Worm (Caenorhabditis elegans): ENCODE data around the gene C45B11.5.

The C45B11.5 gene

DNA sequence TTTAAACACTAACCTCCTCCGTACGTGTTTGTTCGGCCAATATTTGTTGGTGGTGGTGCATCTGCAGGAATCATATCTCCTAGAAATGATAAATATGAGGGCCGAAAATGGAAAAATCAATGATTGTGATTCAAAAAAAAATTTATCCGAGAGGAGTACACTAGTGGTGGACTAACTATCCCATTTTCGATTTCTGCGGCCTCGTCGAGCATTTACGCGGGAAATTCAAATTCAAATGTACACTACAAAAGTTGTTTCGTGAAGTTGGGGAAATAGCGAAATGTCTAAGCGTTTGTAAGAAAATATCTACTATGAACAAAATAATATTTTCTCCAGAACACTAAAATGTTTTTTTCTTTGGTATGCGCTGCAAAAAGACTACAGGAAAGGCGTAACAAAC lies 12.3 kb upstream of the C45B11.5 start:
- TF ChIP-seq unc-62 (GFP tag; optimal IDR thresholded peaks at IDR 0.05) (no peak), ztf-11 (tag; optimal IDR thresholded peaks at IDR 0.05) (no peak), nhr-28 (tag; optimal IDR thresholded peaks at IDR 0.05) (no peak), elt-1 (tag; optimal IDR thresholded peaks at IDR 0.05; ENCODE audit: borderline replicate concordance, insufficient read depth) (no peak), ceh-39 (tag; optimal IDR thresholded peaks at IDR 0.05) (no peak), sem-2 (GFP tag; optimal IDR thresholded peaks at IDR 0.05) (no peak), nhr-76 (tag; optimal IDR thresholded peaks at IDR 0.05) (no peak), flh-1 (GFP tag; optimal IDR thresholded peaks at IDR 0.05) (no peak), ceh-83 (GFP tag; optimal IDR thresholded peaks at IDR 0.05) (no peak), mls-2 (tag; optimal IDR thresholded peaks at IDR 0.05) (no peak), zip-8 (tag; optimal IDR thresholded peaks at IDR 0.05) (no peak), tbx-8 (GFP tag; optimal IDR thresholded peaks at IDR 0.05) (no peak), lin-32 (GFP tag; optimal IDR thresholded peaks at IDR 0.05) (peak; percentile 4), elt-3 (tag; optimal IDR thresholded peaks at IDR 0.05) (no peak), mep-1 (tag; optimal IDR thresholded peaks at IDR 0.05) (no peak), snpc-4 (tag; optimal IDR thresholded peaks at IDR 0.05) (no peak), nhr-2 (tag; optimal IDR thresholded peaks at IDR 0.05) (no peak), sptf-1 (tag; optimal IDR thresholded peaks at IDR 0.05) (peak; percentile 66), pha-4 (tag; optimal IDR thresholded peaks at IDR 0.05) (no peak), mab-5 (tag; optimal IDR thresholded peaks at IDR 0.05) (no peak), ces-1 (GFP tag; optimal IDR thresholded peaks at IDR 0.05) (peak; percentile 25), ceh-43 (GFP tag; optimal IDR thresholded peaks at IDR 0.05) (no peak), bed-3 (GFP tag; optimal IDR thresholded peaks at IDR 0.05) (no peak), nhr-237 (tag; optimal IDR thresholded peaks at IDR 0.05) (peak; percentile 49), lin-13 (tag; optimal IDR thresholded peaks at IDR 0.05) (no peak), unc-39 (tag; optimal IDR thresholded peaks at IDR 0.05) (no peak), ham-2 (GFP tag; optimal IDR thresholded peaks at IDR 0.05) (no peak), lsy-2 (tag; optimal IDR thresholded peaks at IDR 0.05) (peak; percentile 16), unc-120 (tag; optimal IDR thresholded peaks at IDR 0.05; ENCODE audit: poor library complexity, severe bottlenecking) (no peak), cnd-1 (tag; optimal IDR thresholded peaks at IDR 0.05) (peak; percentile 32), blmp-1 (tag; optimal IDR thresholded peaks at IDR 0.05) (no peak), hlh-1 (tag; optimal IDR thresholded peaks at IDR 0.05) (peak; percentile 3), drap-1 (GFP tag; optimal IDR thresholded peaks at IDR 0.05) (no peak), nhr-12 (tag; optimal IDR thresholded peaks at IDR 0.05) (no peak), M03D4.4 (tag; optimal IDR thresholded peaks at IDR 0.05) (no peak)

DNA sequence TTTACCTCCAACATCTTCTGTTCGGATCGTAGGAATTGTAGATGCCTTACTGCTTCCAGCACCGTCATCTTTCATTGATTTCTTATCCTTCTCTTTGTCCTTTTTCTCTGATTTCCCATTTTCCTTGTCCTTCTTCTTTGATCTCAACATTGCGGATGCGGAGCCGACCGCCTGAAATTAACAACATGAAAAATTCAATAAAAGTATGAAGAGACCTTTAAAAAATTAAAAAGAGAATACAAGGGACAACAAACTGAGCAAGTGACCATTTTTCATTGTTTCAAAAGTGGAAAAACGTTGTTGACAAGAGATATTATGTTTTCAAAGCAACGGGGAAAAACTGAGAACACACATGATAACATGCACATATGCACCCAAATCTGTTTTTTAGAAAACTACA lies 10.9 kb upstream of the C45B11.5 start:
- TF ChIP-seq unc-39 (tag; optimal IDR thresholded peaks at IDR 0.05) (no peak), drap-1 (GFP tag; optimal IDR thresholded peaks at IDR 0.05) (no peak), mls-2 (tag; optimal IDR thresholded peaks at IDR 0.05) (no peak), mep-1 (tag; optimal IDR thresholded peaks at IDR 0.05) (no peak), nhr-28 (tag; optimal IDR thresholded peaks at IDR 0.05) (no peak), tbx-8 (GFP tag; optimal IDR thresholded peaks at IDR 0.05) (no peak), blmp-1 (tag; optimal IDR thresholded peaks at IDR 0.05) (no peak), ces-1 (GFP tag; optimal IDR thresholded peaks at IDR 0.05) (no peak), ceh-83 (GFP tag; optimal IDR thresholded peaks at IDR 0.05) (no peak), ztf-11 (tag; optimal IDR thresholded peaks at IDR 0.05) (no peak), lin-13 (tag; optimal IDR thresholded peaks at IDR 0.05) (no peak), cnd-1 (tag; optimal IDR thresholded peaks at IDR 0.05) (no peak), nhr-237 (tag; optimal IDR thresholded peaks at IDR 0.05) (no peak), nhr-76 (tag; optimal IDR thresholded peaks at IDR 0.05) (no peak), unc-62 (GFP tag; optimal IDR thresholded peaks at IDR 0.05) (no peak), lin-32 (GFP tag; optimal IDR thresholded peaks at IDR 0.05) (no peak), nhr-12 (tag; optimal IDR thresholded peaks at IDR 0.05) (no peak), flh-1 (GFP tag; optimal IDR thresholded peaks at IDR 0.05) (no peak)

DNA sequence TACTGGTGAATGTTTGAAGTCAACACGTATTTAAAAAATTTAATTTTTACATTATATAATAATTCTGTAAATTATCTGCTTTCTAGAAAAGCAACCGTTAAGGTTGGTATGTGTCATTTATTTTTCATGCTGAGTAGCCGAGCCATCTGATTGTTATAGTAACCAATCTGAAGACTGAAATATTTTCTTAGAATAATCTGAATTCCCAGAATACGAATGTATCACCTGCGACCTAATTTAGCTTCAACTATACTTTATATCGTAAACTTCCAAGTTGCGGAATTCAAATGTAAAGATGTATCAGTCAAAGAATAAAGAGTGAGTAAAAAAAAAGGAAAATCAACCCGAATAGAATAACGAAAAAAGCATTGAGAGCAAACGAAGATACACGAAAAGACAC lies 8.4 kb upstream of the C45B11.5 start:
- no peak for TF ChIP-seq hlh-1 (tag; optimal IDR thresholded peaks at IDR 0.05)
- no peak for TF ChIP-seq unc-39 (tag; optimal IDR thresholded peaks at IDR 0.05)
- TF ChIP-seq unc-120 (tag; optimal IDR thresholded peaks at IDR 0.05; ENCODE audit: poor library complexity, severe bottlenecking), result no peak
- no peak for TF ChIP-seq nhr-12 (tag; optimal IDR thresholded peaks at IDR 0.05)
- TF ChIP-seq ceh-39 (tag; optimal IDR thresholded peaks at IDR 0.05), result no peak
- no peak for TF ChIP-seq M03D4.4 (tag; optimal IDR thresholded peaks at IDR 0.05)
- no peak for TF ChIP-seq cnd-1 (tag; optimal IDR thresholded peaks at IDR 0.05)
- TF ChIP-seq sptf-1 (tag; optimal IDR thresholded peaks at IDR 0.05), result no peak

All from whole organism, mixed stage, embryonic.